Worm (Caenorhabditis elegans) whole organism, L3 larva: ENCODE measurements around the gene C29F7.2.
A peak's percentile ranks its signal among the peaks of the same experiment; 100 is the strongest.

ENCODE experiments used
- aly-2 ChIP-seq: fragments of 150-350 bp; optimal IDR thresholded peaks from 2 replicates; lab custom pipeline; 2014; ENCODE audit warnings: missing biosample characterization, missing genetic modification characterization
- ama-1 ChIP-seq: fragments of 150-350 bp; optimal IDR thresholded peaks from 2 replicates; lab custom pipeline; 2018
- ceh-16 ChIP-seq: sonication (generic microtip); optimal IDR thresholded peaks from 2 replicates; lab custom pipeline; 2017; ENCODE audit warnings: missing biosample characterization, missing genetic modification characterization
- ceh-9 ChIP-seq: sonication (generic microtip); optimal IDR thresholded peaks from 2 replicates; lab custom pipeline; 2018; ENCODE audit warnings: missing biosample characterization, missing genetic modification characterization
- daf-12 ChIP-seq: fragments of 150-350 bp; optimal IDR thresholded peaks from 2 replicates; lab custom pipeline; 2014; ENCODE audit warnings: missing biosample characterization, missing genetic modification reagents, missing genetic modification characterization
- egl-27 ChIP-seq: sonication (generic microtip); optimal IDR thresholded peaks from 4 replicates; lab custom pipeline; 2017; ENCODE audit warnings: missing biosample characterization, missing genetic modification reagents, missing genetic modification characterization
- egl-5 ChIP-seq: fragments of 150-350 bp; optimal IDR thresholded peaks from 2 replicates; lab custom pipeline; 2017; ENCODE audit warnings: missing biosample characterization, missing genetic modification reagents, missing genetic modification characterization, inconsistent platforms
- elt-2 ChIP-seq: sonication (generic microtip); optimal IDR thresholded peaks from 2 replicates; lab custom pipeline; 2016; ENCODE audit warnings: missing genetic modification reagents, mild to moderate bottlenecking, missing genetic modification characterization, missing compliant biosample characterization
- elt-3 ChIP-seq, 3 experiments: fragments of 150-350 bp in 1 of 3; sonication (generic microtip) in 2 of 3; optimal IDR thresholded peaks; 2 replicates in 2 of 3; 4 replicates in 1 of 3; lab custom pipeline; 2014 to 2017; ENCODE audit warnings: missing biosample characterization in 3 of 3, missing genetic modification characterization in 3 of 3
- eor-1 ChIP-seq, 2 experiments: fragments of 150-350 bp; optimal IDR thresholded peaks; 2 replicates each; lab custom pipeline; 2014 to 2018; ENCODE audit warnings: missing biosample characterization in 2 of 2, missing genetic modification characterization in 2 of 2
- fkh-10 ChIP-seq: sonication (generic microtip); optimal IDR thresholded peaks from 2 replicates; lab custom pipeline; 2017; ENCODE audit warnings: missing biosample characterization, missing genetic modification reagents, missing genetic modification characterization
- fkh-2 ChIP-seq: fragments of 150-350 bp; optimal IDR thresholded peaks from 2 replicates; lab custom pipeline; 2014; ENCODE audit warnings: missing biosample characterization, missing genetic modification reagents, missing genetic modification characterization
- fos-1 ChIP-seq: fragments of 150-350 bp; optimal IDR thresholded peaks from 2 replicates; lab custom pipeline; 2014; ENCODE audit warnings: missing biosample characterization, missing genetic modification characterization
- hmg-11 ChIP-seq: sonication (generic microtip); optimal IDR thresholded peaks from 2 replicates; lab custom pipeline; 2016; ENCODE audit warnings: missing genetic modification characterization, missing compliant biosample characterization
- lin-39 ChIP-seq: fragments of 150-350 bp; optimal IDR thresholded peaks from 2 replicates; lab custom pipeline; 2018; ENCODE audit warnings: missing biosample characterization, missing genetic modification reagents, missing genetic modification characterization
- mdl-1 ChIP-seq: fragments of 150-350 bp; optimal IDR thresholded peaks from 2 replicates; lab custom pipeline; 2014; ENCODE audit warnings: missing biosample characterization, missing genetic modification characterization
- mml-1 ChIP-seq: fragments of 150-350 bp; sonication (generic microtip); optimal IDR thresholded peaks from 3 replicates; lab custom pipeline; 2014; ENCODE audit warnings: missing biosample characterization, missing genetic modification characterization
- nfya-1 ChIP-seq: sonication (generic microtip); optimal IDR thresholded peaks from 2 replicates; lab custom pipeline; 2017; ENCODE audit warnings: missing genetic modification characterization, mild to moderate bottlenecking, missing compliant biosample characterization, antibody characterized with exemption, moderate library complexity; ENCODE audit not compliant: insufficient read depth
- nhr-11 ChIP-seq: fragments of 150-350 bp; optimal IDR thresholded peaks from 2 replicates; lab custom pipeline; 2014; ENCODE audit warnings: missing biosample characterization, missing genetic modification characterization
- nhr-23 ChIP-seq: fragments of 150-350 bp; optimal IDR thresholded peaks from 2 replicates; lab custom pipeline; 2014; ENCODE audit warnings: missing biosample characterization, missing genetic modification reagents, missing genetic modification characterization
- nhr-237 ChIP-seq: fragments of 150-350 bp; optimal IDR thresholded peaks from 2 replicates; lab custom pipeline; 2014; ENCODE audit warnings: missing biosample characterization, missing genetic modification characterization
- nhr-25 ChIP-seq: sonication (generic microtip); optimal IDR thresholded peaks from 2 replicates; lab custom pipeline; 2017; ENCODE audit warnings: missing biosample characterization, missing genetic modification characterization
- nhr-28 ChIP-seq: fragments of 150-350 bp; optimal IDR thresholded peaks from 2 replicates; lab custom pipeline; 2014; ENCODE audit warnings: missing biosample characterization, missing genetic modification characterization
- nhr-67 ChIP-seq: fragments of 150-350 bp; optimal IDR thresholded peaks from 2 replicates; lab custom pipeline; 2014; ENCODE audit warnings: missing biosample characterization, missing genetic modification characterization
- nhr-76 ChIP-seq: fragments of 150-350 bp; sonication (generic microtip); optimal IDR thresholded peaks from 5 replicates; lab custom pipeline; 2014; ENCODE audit warnings: missing biosample characterization, missing genetic modification characterization
- nhr-77 ChIP-seq: fragments of 150-350 bp; optimal IDR thresholded peaks from 2 replicates; lab custom pipeline; 2014; ENCODE audit warnings: missing biosample characterization, missing genetic modification characterization
- pha-4 ChIP-seq: fragments of 150-350 bp; optimal IDR thresholded peaks from 2 replicates; lab custom pipeline; 2014; ENCODE audit warnings: missing biosample characterization, missing genetic modification reagents, missing genetic modification characterization
- pqm-1 ChIP-seq: fragments of 150-350 bp; optimal IDR thresholded peaks from 2 replicates; lab custom pipeline; 2017; ENCODE audit warnings: missing biosample characterization, missing genetic modification characterization, inconsistent platforms
- skn-1 ChIP-seq: fragments of 150-350 bp; optimal IDR thresholded peaks from 2 replicates; lab custom pipeline; 2014; ENCODE audit warnings: missing biosample characterization, missing genetic modification characterization
- snpc-4 ChIP-seq: fragments of 150-350 bp; optimal IDR thresholded peaks from 2 replicates; lab custom pipeline; 2014; ENCODE audit warnings: missing biosample characterization, missing genetic modification characterization
- tbx-2 ChIP-seq: sonication (generic microtip); optimal IDR thresholded peaks from 2 replicates; lab custom pipeline; 2016; ENCODE audit warnings: mild to moderate bottlenecking, missing genetic modification characterization, missing compliant biosample characterization
- ztf-11 ChIP-seq: fragments of 150-350 bp; optimal IDR thresholded peaks from 2 replicates; lab custom pipeline; 2014; ENCODE audit warnings: missing biosample characterization, missing genetic modification characterization
- ztf-4 ChIP-seq: fragments of 150-350 bp; optimal IDR thresholded peaks from 2 replicates; lab custom pipeline; 2014; ENCODE audit warnings: missing biosample characterization, missing genetic modification characterization

C29F7.2 gene

DNA sequence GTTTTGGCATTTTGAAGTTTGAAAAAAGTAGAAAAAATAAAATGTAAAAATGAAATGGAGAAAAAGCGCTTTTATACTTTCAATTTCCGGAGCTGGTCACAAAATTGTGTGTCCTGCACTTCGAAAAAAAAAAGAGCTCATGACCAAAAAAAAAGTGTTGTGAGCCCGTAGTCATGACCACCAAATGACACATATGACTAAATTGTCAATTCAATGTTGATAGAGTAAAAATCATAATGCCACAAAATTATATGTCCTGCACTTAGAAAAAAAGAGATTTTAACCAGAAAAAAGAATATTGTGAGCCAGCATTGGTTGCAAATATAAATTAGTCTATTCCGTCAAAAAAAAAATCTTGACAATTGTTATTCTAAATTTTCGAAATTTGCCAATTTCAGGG is 16.7 kb upstream of the C29F7.2 start, which contains the start of gene F02C12.2:
TSS of gene F02C12.2 (minus strand) at position 101 of the 400 bp plus-strand sequence.
- TF ChIP-seq nhr-28 (tag; lab: Kevin White, UChicago): no peak
- no peak for TF ChIP-seq ceh-9 (tag; lab: Kevin White, UChicago)
- no peak for TF ChIP-seq aly-2 (tag; lab: Kevin White, UChicago)
- TF ChIP-seq nhr-77 (tag; lab: Kevin White, UChicago): no peak
- TF ChIP-seq daf-12 (tag; lab: Kevin White, UChicago): no peak
- no peak for TF ChIP-seq nhr-25 (tag; lab: Kevin White, UChicago)
- TF ChIP-seq fkh-10: no peak
- TF ChIP-seq mml-1 (tag; lab: Kevin White, UChicago): no peak

- TF ChIP-seq nfya-1 (tag; lab: Kevin White, UChicago) (peak; percentile 3), pqm-1 (peak; percentile 62), ztf-11 (no peak), elt-2 (peak; percentile 43), pha-4 (tag; lab: Kevin White, UChicago) (peak; percentile 90), ceh-16 (tag; lab: Kevin White, UChicago) (no peak), fos-1 (tag; lab: Kevin White, UChicago) (no peak)
Measured at ce11 chrX:13401311-13401710, 14.6 kb upstream of the C29F7.2 start.

- TF ChIP-seq tbx-2 (no peak), mdl-1 (tag; lab: Kevin White, UChicago) (no peak), nfya-1 (tag; lab: Kevin White, UChicago) (no peak), mml-1 (tag; lab: Kevin White, UChicago) (no peak), fos-1 (tag; lab: Kevin White, UChicago) (no peak), snpc-4 (no peak), nhr-67 (tag; lab: Kevin White, UChicago) (no peak), eor-1 (tag; optimal IDR thresholded peaks at IDR 0.05; lab: Kevin White, UChicago) (no peak), skn-1 (tag; lab: Kevin White, UChicago) (no peak), elt-3 (tag; optimal IDR thresholded peaks at IDR 0.05; lab: Kevin White, UChicago) (no peak), ama-1 (lab: Kevin White, UChicago) (no peak), egl-27 (no peak), nhr-11 (tag; lab: Kevin White, UChicago) (no peak)
Measured at ce11 chrX:13401783-13402182, 14.1 kb upstream of the C29F7.2 start, which contains the start of gene F02C12.1. TSS of gene F02C12.1 (plus strand) at chrX:13402083.

DNA sequence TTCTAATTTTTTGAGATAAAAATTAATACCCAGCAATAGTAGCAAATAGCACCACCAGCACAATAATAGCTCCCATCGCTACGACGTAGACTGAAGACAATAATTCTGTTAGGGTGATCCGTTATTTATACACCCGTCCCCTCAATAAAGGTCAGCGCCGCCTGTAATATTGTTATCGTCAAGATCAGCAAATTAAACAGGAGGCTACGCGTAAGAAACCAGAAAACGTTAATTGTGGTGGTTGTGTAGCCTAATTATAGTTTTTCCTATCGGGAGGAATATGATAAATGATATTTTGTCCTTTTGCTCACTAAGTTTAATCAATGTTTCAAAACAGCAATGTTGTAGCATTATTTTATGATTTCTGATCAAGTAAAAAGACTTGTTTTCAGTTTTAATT is 6.3 kb upstream of the C29F7.2 start, which contains the start of the genes cyp-13B1 and C29F7.1:
TSS of gene cyp-13B1 (minus strand) at position 101 of the 400 bp plus-strand sequence.
TSS of gene C29F7.1 (plus strand) at position 394 of the 400 bp plus-strand sequence.
- TF ChIP-seq snpc-4 (no peak), pqm-1 (peak; percentile 50), elt-2 (peak; percentile 47)

DNA sequence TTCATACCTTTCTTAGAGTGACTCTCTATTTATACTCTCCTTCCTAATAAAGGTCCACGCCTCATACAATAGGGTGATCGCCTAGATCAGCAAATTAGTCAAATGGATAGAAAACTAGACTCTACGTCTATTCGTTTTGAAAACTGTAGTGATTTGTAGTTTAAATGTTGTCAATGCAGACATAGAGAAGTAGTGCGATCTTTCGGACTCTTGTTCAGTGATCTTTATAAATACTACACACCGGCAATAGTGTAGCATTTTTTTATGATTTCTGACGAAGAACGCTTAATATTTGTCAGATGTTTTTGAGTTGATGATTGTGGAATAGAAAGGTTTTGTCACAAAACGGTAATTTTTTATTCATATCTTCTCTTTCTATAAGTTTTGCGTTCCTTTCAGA is 4.6 kb upstream of the C29F7.2 start:
- TF ChIP-seq nhr-77 (tag; lab: Kevin White, UChicago) (no peak), elt-2 (peak; percentile 4)

ce11 chrX:13412307-13412706 is 3.6 kb upstream of the C29F7.2 start:
- TF ChIP-seq daf-12 (tag; lab: Kevin White, UChicago): no peak
- no peak for TF ChIP-seq nhr-25 (tag; lab: Kevin White, UChicago)
- TF ChIP-seq egl-5 (tag; lab: Kevin White, UChicago): no peak
- TF ChIP-seq elt-2: peak; percentile 70
- TF ChIP-seq nhr-237 (tag; lab: Kevin White, UChicago): no peak
- TF ChIP-seq lin-39 (tag; lab: Kevin White, UChicago): no peak
- TF ChIP-seq, all 47 proteins: peak for 1

- peak; percentile 43 for TF ChIP-seq elt-2
- peak; percentile 67 for TF ChIP-seq hmg-11
- no peak for TF ChIP-seq ztf-4 (tag; lab: Kevin White, UChicago)
- TF ChIP-seq nhr-23 (tag; lab: Kevin White, UChicago): peak; percentile 6
- TF ChIP-seq nhr-76 (tag; lab: Kevin White, UChicago): no peak
- TF ChIP-seq fkh-2 (tag; lab: Kevin White, UChicago): no peak
- peak; percentile 41 for TF ChIP-seq lin-39 (tag; lab: Kevin White, UChicago)
- TF ChIP-seq pqm-1: peak; percentile 41
- peak; percentile 69 for TF ChIP-seq pha-4 (tag; lab: Kevin White, UChicago)
Measured at ce11 chrX:13414974-13415373, 904 bp upstream of the C29F7.2 start.
